Worm (Caenorhabditis elegans) whole organism, L1 larva: ENCODE measurements around the gene ehbp-1.
A peak's percentile ranks its signal among the peaks of the same experiment; 100 is the strongest.

ENCODE experiments used
- C04F5.9 ChIP-seq: sonication (generic microtip); optimal IDR thresholded peaks from 2 replicates; lab custom pipeline; 2016; ENCODE audit warnings: missing genetic modification characterization, missing compliant biosample characterization
- F16B12.6 ChIP-seq: fragments of 150-350 bp; optimal IDR thresholded peaks from 2 replicates; lab custom pipeline; 2014; ENCODE audit warnings: missing biosample characterization, missing genetic modification characterization
- aha-1 ChIP-seq: fragments of 150-350 bp; optimal IDR thresholded peaks from 2 replicates; lab custom pipeline; 2014; ENCODE audit warnings: missing biosample characterization, missing genetic modification characterization
- alr-1 ChIP-seq: fragments of 200-800 bp; sonication (Bioruptor generic); optimal IDR thresholded peaks from 2 replicates; lab custom pipeline; 2018; ENCODE audit warnings: borderline replicate concordance, mild to moderate bottlenecking, missing genetic modification characterization, missing compliant biosample characterization
- ceh-8 ChIP-seq: fragments of 200-800 bp; sonication (Bioruptor generic); optimal IDR thresholded peaks from 2 replicates; lab custom pipeline; 2018; ENCODE audit warnings: mild to moderate bottlenecking, missing genetic modification characterization, moderate library complexity, missing compliant biosample characterization
- ceh-82 ChIP-seq, 3 experiments: fragments of 150-350 bp in 1 of 3; sonication (generic microtip) in 2 of 3; optimal IDR thresholded peaks; 2 replicates each; lab custom pipeline; 2014 to 2017; ENCODE audit warnings: missing biosample characterization in 3 of 3, missing genetic modification characterization in 3 of 3
- ceh-88 ChIP-seq: fragments of 200-800 bp; sonication (Bioruptor generic); IDR thresholded peaks from 2 replicates; pipeline ENCODE4 v1.3.6; 2022; ENCODE audit warnings: missing genetic modification characterization, missing compliant biosample characterization
- dpl-1 ChIP-seq, 3 experiments: fragments of 150-350 bp in 2 of 3; sonication (generic microtip) in 1 of 3; optimal IDR thresholded peaks; 2 replicates each; lab custom pipeline; 2014 to 2017; ENCODE audit warnings: missing biosample characterization in 3 of 3, missing genetic modification characterization in 3 of 3, missing genetic modification reagents in 3 of 3
- dsc-1 ChIP-seq: sonication (generic microtip); optimal IDR thresholded peaks from 2 replicates; lab custom pipeline; 2016; ENCODE audit warnings: mild to moderate bottlenecking, missing genetic modification characterization, missing compliant biosample characterization
- efl-1 ChIP-seq, 4 experiments: fragments of 150-350 bp; optimal IDR thresholded peaks in 3 of 4; peaks in 1 of 4; 1 replicate in 1 of 4; 2 replicates in 3 of 4; lab custom pipeline; 2014; ENCODE audit warnings: missing biosample characterization in 2 of 4, missing genetic modification characterization in 2 of 4, missing genetic modification reagents in 2 of 4
- egl-13 ChIP-seq: sonication (generic microtip); optimal IDR thresholded peaks from 2 replicates; lab custom pipeline; 2016; ENCODE audit warnings: missing genotype, missing genetic modification reagents, missing genetic modification characterization, missing compliant biosample characterization
- egl-27 ChIP-seq, 2 experiments: fragments of 150-350 bp in 1 of 2; sonication (generic microtip); optimal IDR thresholded peaks; 3 replicates each; lab custom pipeline; 2017 to 2018; ENCODE audit warnings: missing biosample characterization in 2 of 2, missing genetic modification characterization in 2 of 2, missing genetic modification reagents in 2 of 2
- fkh-10 ChIP-seq: sonication (generic microtip); optimal IDR thresholded peaks from 2 replicates; lab custom pipeline; 2017; ENCODE audit warnings: missing biosample characterization, missing genetic modification reagents, missing genetic modification characterization
- fkh-4 ChIP-seq: sonication (generic microtip); optimal IDR thresholded peaks from 2 replicates; lab custom pipeline; 2016; ENCODE audit warnings: missing compliant biosample characterization, missing genetic modification characterization, borderline replicate concordance
- fkh-8 ChIP-seq: sonication (generic microtip); optimal IDR thresholded peaks from 2 replicates; lab custom pipeline; 2016; ENCODE audit warnings: mild to moderate bottlenecking, missing genetic modification characterization, missing compliant biosample characterization
- fos-1 ChIP-seq: fragments of 150-350 bp; optimal IDR thresholded peaks from 2 replicates; lab custom pipeline; 2014; ENCODE audit warnings: missing biosample characterization, missing genetic modification characterization
- hpl-2 ChIP-seq: fragments of 150-350 bp; optimal IDR thresholded peaks from 2 replicates; lab custom pipeline; 2014; ENCODE audit warnings: missing biosample characterization, missing genetic modification reagents, missing genetic modification characterization
- isw-1 ChIP-seq: fragments of 200-800 bp; sonication (Bioruptor generic); IDR thresholded peaks from 2 replicates; pipeline ENCODE4 v1.3.6; 2022; ENCODE audit warnings: missing genetic modification characterization, missing compliant biosample characterization
- lin-13 ChIP-seq: fragments of 150-350 bp; optimal IDR thresholded peaks from 2 replicates; lab custom pipeline; 2014; ENCODE audit warnings: missing biosample characterization, missing genetic modification reagents, missing genetic modification characterization
- lin-15B ChIP-seq: fragments of 150-350 bp; sonication (generic microtip); optimal IDR thresholded peaks from 3 replicates; lab custom pipeline; 2014; ENCODE audit warnings: missing biosample characterization, missing genetic modification characterization
- lin-35 ChIP-seq, 2 experiments: fragments of 150-350 bp; optimal IDR thresholded peaks; 2 replicates each; lab custom pipeline; 2014; ENCODE audit warnings: missing biosample characterization in 2 of 2, missing genetic modification characterization in 2 of 2, missing genetic modification reagents in 2 of 2
- lin-39 ChIP-seq: fragments of 150-350 bp; optimal IDR thresholded peaks from 2 replicates; lab custom pipeline; 2014; ENCODE audit warnings: missing biosample characterization, missing genetic modification reagents, missing genetic modification characterization
- lir-3 ChIP-seq: sonication (generic microtip); optimal IDR thresholded peaks from 2 replicates; lab custom pipeline; 2016; ENCODE audit warnings: mild to moderate bottlenecking, missing genetic modification characterization, moderate library complexity, missing compliant biosample characterization; ENCODE audit not compliant: poor library complexity
- lsy-2 ChIP-seq, 2 experiments: fragments of 150-350 bp; optimal IDR thresholded peaks; 2 replicates each; lab custom pipeline; 2014; ENCODE audit warnings: missing biosample characterization in 2 of 2, missing genetic modification characterization in 2 of 2
- mef-2 ChIP-seq: fragments of 150-350 bp; optimal IDR thresholded peaks from 2 replicates; lab custom pipeline; 2014; ENCODE audit warnings: missing biosample characterization, missing genetic modification characterization
- nhr-11 ChIP-seq: fragments of 150-350 bp; optimal IDR thresholded peaks from 2 replicates; lab custom pipeline; 2014; ENCODE audit warnings: missing biosample characterization, missing genetic modification characterization
- nhr-12 ChIP-seq: sonication (generic microtip); optimal IDR thresholded peaks from 2 replicates; lab custom pipeline; 2017; ENCODE audit warnings: missing biosample characterization, missing genetic modification characterization
- nhr-19 ChIP-seq: fragments of 200-800 bp; sonication (Bioruptor generic); conservative IDR thresholded peaks from 2 replicates; pipeline ENCODE4 v1.3.6; 2022; ENCODE audit warnings: missing genetic modification characterization, missing compliant biosample characterization
- nhr-20 ChIP-seq: sonication (generic microtip); optimal IDR thresholded peaks from 2 replicates; lab custom pipeline; 2016; ENCODE audit warnings: mild to moderate bottlenecking, missing genetic modification characterization, missing compliant biosample characterization
- nhr-47 ChIP-seq: sonication (generic microtip); optimal IDR thresholded peaks from 2 replicates; lab custom pipeline; 2016; ENCODE audit warnings: mild to moderate bottlenecking, missing genetic modification characterization, moderate library complexity, missing compliant biosample characterization
- nhr-77 ChIP-seq: fragments of 150-350 bp; optimal IDR thresholded peaks from 2 replicates; lab custom pipeline; 2014; ENCODE audit warnings: missing biosample characterization, missing genetic modification characterization
- rnt-1 ChIP-seq: sonication (generic microtip); optimal IDR thresholded peaks from 2 replicates; lab custom pipeline; 2016; ENCODE audit warnings: mild to moderate bottlenecking, missing genetic modification characterization, moderate library complexity, missing compliant biosample characterization
- skn-1 ChIP-seq: fragments of 150-350 bp; optimal IDR thresholded peaks from 2 replicates; lab custom pipeline; 2014; ENCODE audit warnings: missing biosample characterization, missing genetic modification characterization
- snpc-4 ChIP-seq: fragments of 150-350 bp; optimal IDR thresholded peaks from 2 replicates; lab custom pipeline; 2014; ENCODE audit warnings: missing biosample characterization, missing genetic modification characterization
- snu-23 ChIP-seq: sonication (generic microtip); optimal IDR thresholded peaks from 2 replicates; lab custom pipeline; 2016; ENCODE audit warnings: missing genetic modification characterization, missing compliant biosample characterization
- sox-4 ChIP-seq: sonication (generic microtip); optimal IDR thresholded peaks from 2 replicates; lab custom pipeline; 2016; ENCODE audit warnings: missing genetic modification characterization, missing compliant biosample characterization
- sptf-1 ChIP-seq: fragments of 150-350 bp; optimal IDR thresholded peaks from 2 replicates; lab custom pipeline; 2014; ENCODE audit warnings: missing biosample characterization, missing genetic modification characterization
- sup-37 ChIP-seq: fragments of 200-800 bp; sonication (Bioruptor generic); optimal IDR thresholded peaks from 2 replicates; lab custom pipeline; 2018; ENCODE audit warnings: mild to moderate bottlenecking, missing genetic modification characterization, missing compliant biosample characterization
- swsn-7 ChIP-seq: sonication (generic microtip); optimal IDR thresholded peaks from 2 replicates; lab custom pipeline; 2016; ENCODE audit warnings: missing genetic modification characterization, missing compliant biosample characterization
- tbx-2 ChIP-seq: sonication (generic microtip); optimal IDR thresholded peaks from 2 replicates; lab custom pipeline; 2016; ENCODE audit warnings: missing genetic modification characterization, missing compliant biosample characterization
- tlp-1 ChIP-seq: fragments of 150-350 bp; optimal IDR thresholded peaks from 2 replicates; lab custom pipeline; 2014; ENCODE audit warnings: missing biosample characterization, missing genetic modification characterization
- unc-98 ChIP-seq: fragments of 200-800 bp; sonication (Bioruptor generic); IDR thresholded peaks from 2 replicates; pipeline ENCODE4 v1.3.6; 2022; ENCODE audit warnings: missing genetic modification characterization, missing compliant biosample characterization
- vab-15 ChIP-seq: sonication (generic microtip); optimal IDR thresholded peaks from 2 replicates; lab custom pipeline; 2017; ENCODE audit warnings: missing genotype, mild to moderate bottlenecking, missing genetic modification characterization, missing compliant biosample characterization
- xbp-1 ChIP-seq: sonication (generic microtip); optimal IDR thresholded peaks from 2 replicates; lab custom pipeline; 2016; ENCODE audit warnings: missing genetic modification characterization, missing compliant biosample characterization

Gene ehbp-1

ce11 chrV:9549459-9549858 lies 985 bp upstream of the ehbp-1 start, which contains the start of gene nstp-10 (continued):
- TF ChIP-seq lin-13 (GFP tag; lab: Kevin White, UChicago) (peak; percentile 16), fos-1 (tag; lab: Kevin White, UChicago) (peak; percentile 12), egl-27 (tag; optimal IDR thresholded peaks at IDR 0.05; lab: Kevin White, UChicago) (no peak), tbx-2 (tag; lab: Kevin White, UChicago) (peak; percentile 16), lir-3 (no peak), lin-15B (tag; lab: Kevin White, UChicago) (peak; percentile 31), F16B12.6 (peak; percentile 73), lsy-2 (tag; optimal IDR thresholded peaks at IDR 0.05; lab: Kevin White, UChicago) (peak; percentile 62 to 79), nhr-19 (GFP tag; lab: Robert Waterston, UW) (peak; percentile 50), sup-37 (GFP tag; lab: Kevin White, UChicago) (no peak), nhr-20 (peak; percentile 44), snu-23 (GFP tag; lab: Kevin White, UChicago) (peak; percentile 67), fkh-10 (no peak), isw-1 (peak; percentile 17; the same call in 1 of the 2 replicates), xbp-1 (tag; lab: Kevin White, UChicago) (peak; percentile 51), C04F5.9 (tag; lab: Kevin White, UChicago) (no peak), sptf-1 (tag; lab: Kevin White, UChicago) (no peak), lin-39 (tag; lab: Kevin White, UChicago) (no peak), efl-1 (optimal IDR thresholded peaks at IDR 0.05; lab: Kevin White, UChicago) (peak; percentile 64 to 68), efl-1 (GFP tag; optimal IDR thresholded peaks at IDR 0.05 in 1 of 2; lab: Kevin White, UChicago) (peak in 1 of 2 experiments; percentile 53), snpc-4 (peak; percentile 4), skn-1 (tag; lab: Kevin White, UChicago) (peak; percentile 21), dsc-1 (tag; lab: Kevin White, UChicago) (peak; percentile 16)

ce11 chrV:9556668-9557067 lies 6.2 kb downstream of the ehbp-1 start:
- no peak for TF ChIP-seq fkh-4 (tag; lab: Kevin White, UChicago)
- no peak for TF ChIP-seq egl-13 (tag; lab: Kevin White, UChicago)
- no peak for TF ChIP-seq efl-1 (optimal IDR thresholded peaks at IDR 0.05; lab: Kevin White, UChicago)
- peak in 1 of 2 experiments; percentile 25 for TF ChIP-seq efl-1 (GFP tag; optimal IDR thresholded peaks at IDR 0.05 in 1 of 2; lab: Kevin White, UChicago)
- TF ChIP-seq skn-1 (tag; lab: Kevin White, UChicago) = no peak

- no peak for TF ChIP-seq sox-4 (tag; lab: Kevin White, UChicago)
- peak; percentile 88 for TF ChIP-seq fkh-8 (tag; lab: Kevin White, UChicago)
- peak; percentile 5 for TF ChIP-seq skn-1 (tag; lab: Kevin White, UChicago)
- TF ChIP-seq unc-98 (GFP tag; lab: Robert Waterston, UW) = no peak
- peak; percentile 35 for TF ChIP-seq dsc-1 (tag; lab: Kevin White, UChicago)
- no peak for TF ChIP-seq alr-1
- TF ChIP-seq fkh-10 = peak; percentile 96
- peak in 1 of 3 experiments; percentile 25 for TF ChIP-seq dpl-1 (GFP tag; optimal IDR thresholded peaks at IDR 0.05; lab: Kevin White, UChicago)
- TF ChIP-seq mef-2 (tag; lab: Kevin White, UChicago) = peak; percentile 80
- TF ChIP-seq xbp-1 (tag; lab: Kevin White, UChicago) = peak; percentile 23
- no peak for TF ChIP-seq sup-37 (GFP tag; lab: Kevin White, UChicago)
- no peak for TF ChIP-seq nhr-12 (tag; lab: Kevin White, UChicago)
- TF ChIP-seq nhr-77 (tag; lab: Kevin White, UChicago) = no peak
- peak; percentile 65 for TF ChIP-seq nhr-47
- no peak for TF ChIP-seq hpl-2 (GFP tag; lab: Kevin White, UChicago)
- TF ChIP-seq aha-1 (tag; lab: Kevin White, UChicago) = no peak
- no peak for TF ChIP-seq vab-15 (tag; lab: Kevin White, UChicago)
- TF ChIP-seq rnt-1 = no peak
- peak; percentile 36 for TF ChIP-seq snu-23 (GFP tag; lab: Kevin White, UChicago)
- TF ChIP-seq isw-1 = peak; percentile 62
- TF ChIP-seq ceh-88 (GFP tag; lab: Robert Waterston, UW) = no peak
- TF ChIP-seq ceh-82 (tag; optimal IDR thresholded peaks at IDR 0.05; lab: Kevin White, UChicago) = peak; percentile 30 to 82 (median 59)
- TF ChIP-seq lin-13 (GFP tag; lab: Kevin White, UChicago) = peak; percentile 18
- TF ChIP-seq nhr-20 = peak; percentile 6
- peak; percentile 41 to 60 for TF ChIP-seq lsy-2 (tag; optimal IDR thresholded peaks at IDR 0.05; lab: Kevin White, UChicago)
- TF ChIP-seq nhr-11 = no peak
- TF ChIP-seq lin-35 (GFP tag; optimal IDR thresholded peaks at IDR 0.05; lab: Kevin White, UChicago) = peak in 1 of 2 experiments; percentile 51
- TF ChIP-seq lin-15B (tag; lab: Kevin White, UChicago) = no peak
- peak; percentile 17 for TF ChIP-seq ceh-8 (GFP tag; lab: Kevin White, UChicago)
- peak; percentile 30 to 34 for TF ChIP-seq efl-1 (optimal IDR thresholded peaks at IDR 0.05; lab: Kevin White, UChicago)
- TF ChIP-seq efl-1 (GFP tag; optimal IDR thresholded peaks at IDR 0.05 in 1 of 2; lab: Kevin White, UChicago) = peak in 1 of 2 experiments; percentile 3
- TF ChIP-seq C04F5.9 (tag; lab: Kevin White, UChicago) = no peak
- TF ChIP-seq tlp-1 = no peak
- peak; percentile 71 for TF ChIP-seq swsn-7 (tag; lab: Kevin White, UChicago)
- peak; percentile 79 for TF ChIP-seq egl-13 (tag; lab: Kevin White, UChicago)
- TF ChIP-seq egl-27 (tag; optimal IDR thresholded peaks at IDR 0.05; lab: Kevin White, UChicago) = peak in 1 of 2 experiments; percentile 27
These were observed 11.3 kb downstream of the ehbp-1 start, which contains the start of gene rgef-1 for ce11 chrV:9561624-9562179. TSS of gene rgef-1 (minus strand) at chrV:9561674.
